Worm (Caenorhabditis elegans) whole organism, young adult: Measurements from ENCODE around the gene mboa-1.

Experiments
- ama-1 ChIP-seq, 3 experiments: fragments of 150-350 bp in 1 of 3; sonication (generic microtip) in 2 of 3; optimal IDR thresholded peaks; 2 replicates each; lab custom pipeline; 2014 to 2018; ENCODE audit warnings: missing biosample characterization in 2 of 3, missing genetic modification characterization in 2 of 3, missing genetic modification reagents in 2 of 3
- him-1 ChIP-seq: sonication (generic microtip); optimal IDR thresholded peaks from 2 replicates; lab custom pipeline; 2016; ENCODE audit warnings: missing genotype, missing genetic modification reagents, missing genetic modification characterization, missing compliant biosample characterization
- lin-54 ChIP-seq: fragments of 200-800 bp; sonication (Bioruptor generic); optimal IDR thresholded peaks from 2 replicates; lab custom pipeline; 2018; ENCODE audit warnings: mild to moderate bottlenecking, missing genetic modification characterization, missing compliant biosample characterization
- unc-130 ChIP-seq: sonication (generic microtip); optimal IDR thresholded peaks from 2 replicates; lab custom pipeline; 2016; ENCODE audit warnings: missing genetic modification reagents, missing genetic modification characterization, missing compliant biosample characterization

ce11 chrX:16078695-16079094 lies 48.1 kb downstream of the mboa-1 start:
- TF ChIP-seq lin-54, result no peak
- no peak for TF ChIP-seq unc-130
- no peak for TF ChIP-seq him-1 (tag; lab: Kevin White, UChicago)
- TF ChIP-seq ama-1 (optimal IDR thresholded peaks at IDR 0.05; lab: Kevin White, UChicago), result no peak
- TF ChIP-seq ama-1 (GFP tag; optimal IDR thresholded peaks at IDR 0.05; lab: Kevin White, UChicago), result no peak
